Worm (Caenorhabditis elegans): ENCODE measurements around the gene jbts-14.

jbts-14 gene

DNA sequence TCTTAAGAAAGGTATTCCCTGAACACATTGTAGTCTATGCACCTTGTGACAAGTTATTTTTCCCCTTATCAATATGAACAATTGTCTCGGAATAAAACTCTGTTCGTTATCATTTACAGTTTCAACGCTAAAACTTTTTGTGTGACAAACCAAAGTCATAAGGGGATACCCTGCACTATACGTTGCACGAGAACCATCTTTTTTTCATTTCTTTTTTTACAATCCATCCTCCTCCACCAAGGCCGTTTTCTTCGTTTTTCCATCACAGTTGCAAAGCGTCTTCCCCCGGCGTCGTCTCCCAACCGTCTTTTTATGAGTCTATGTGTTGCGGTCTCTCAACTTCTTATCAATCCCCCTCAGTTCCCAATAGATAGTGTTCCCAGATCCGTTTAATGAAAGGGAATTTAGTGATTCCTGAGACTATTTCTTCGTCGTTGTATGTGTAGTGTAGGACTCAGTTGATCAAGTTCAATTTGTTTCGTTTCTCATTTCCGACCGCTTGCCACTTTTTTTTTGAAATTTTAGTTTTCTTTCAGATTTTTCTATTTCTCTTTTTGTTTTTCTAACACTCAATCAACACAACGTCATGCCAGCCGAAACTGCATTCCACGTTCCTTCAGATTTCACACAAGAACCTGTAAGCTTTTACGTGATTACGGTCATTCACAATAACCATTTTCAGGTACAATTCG, 27.9 kb upstream of the jbts-14 start:
- TF ChIP-seq hnd-1 (tag; optimal IDR thresholded peaks at IDR 0.05), result no peak
- no peak for TF ChIP-seq ceh-36 (tag; optimal IDR thresholded peaks at IDR 0.05)
- TF ChIP-seq F13C5.2 (tag; optimal IDR thresholded peaks at IDR 0.05), result no peak
- no peak for TF ChIP-seq tra-4 (tag; optimal IDR thresholded peaks at IDR 0.05)
- TF ChIP-seq scrt-1 (GFP tag; IDR thresholded peaks at IDR 0.05), result no peak
- TF ChIP-seq tbx-11 (GFP tag; IDR thresholded peaks at IDR 0.05), result no peak
- no peak for TF ChIP-seq sea-1 (GFP tag; conservative IDR thresholded peaks at IDR 0.05)
- TF ChIP-seq pes-1 (GFP tag; IDR thresholded peaks at IDR 0.05), result no peak

- no peak for TF ChIP-seq tra-4 (tag; optimal IDR thresholded peaks at IDR 0.05)
- TF ChIP-seq ceh-13 (GFP tag; optimal IDR thresholded peaks at IDR 0.05), result no peak
- TF ChIP-seq tbx-37 (GFP tag; conservative IDR thresholded peaks at IDR 0.05), result no peak
- TF ChIP-seq hmg-4 (GFP tag; optimal IDR thresholded peaks at IDR 0.05), result no peak
- no peak for TF ChIP-seq F13C5.2 (tag; optimal IDR thresholded peaks at IDR 0.05)
- TF ChIP-seq aly-1 (tag; optimal IDR thresholded peaks at IDR 0.05), result no peak
- no peak for TF ChIP-seq hmbx-1 (tag; optimal IDR thresholded peaks at IDR 0.05)
- TF ChIP-seq ceh-36 (tag; optimal IDR thresholded peaks at IDR 0.05), result no peak
- TF ChIP-seq sea-1 (GFP tag; conservative IDR thresholded peaks at IDR 0.05), result no peak
- no peak for TF ChIP-seq ets-7 (tag; optimal IDR thresholded peaks at IDR 0.05)
- no peak for TF ChIP-seq hnd-1 (tag; optimal IDR thresholded peaks at IDR 0.05)
- TF ChIP-seq ama-1 (optimal IDR thresholded peaks at IDR 0.05), result no peak
- TF ChIP-seq pes-1 (GFP tag; IDR thresholded peaks at IDR 0.05), result no peak
Measured at ce11 chrX:8677320-8677719, 26.8 kb upstream of the jbts-14 start.

ce11 chrX:8677873-8678272, 26.2 kb upstream of the jbts-14 start:
- TF ChIP-seq scrt-1 (GFP tag; IDR thresholded peaks at IDR 0.05), result no peak
- no peak for TF ChIP-seq tbx-37 (GFP tag; conservative IDR thresholded peaks at IDR 0.05)
- TF ChIP-seq pes-1 (GFP tag; IDR thresholded peaks at IDR 0.05), result no peak
- no peak for TF ChIP-seq ceh-13 (GFP tag; optimal IDR thresholded peaks at IDR 0.05)
- TF ChIP-seq flt-1 (GFP tag; IDR thresholded peaks at IDR 0.05), result no peak
- no peak for TF ChIP-seq aly-1 (tag; optimal IDR thresholded peaks at IDR 0.05)
- no peak for TF ChIP-seq ceh-36 (tag; optimal IDR thresholded peaks at IDR 0.05)
- no peak for TF ChIP-seq F13C5.2 (tag; optimal IDR thresholded peaks at IDR 0.05)
- no peak for TF ChIP-seq ama-1 (optimal IDR thresholded peaks at IDR 0.05)
- no peak for TF ChIP-seq B0310.2 (tag; optimal IDR thresholded peaks at IDR 0.05)
- no peak for TF ChIP-seq ets-7 (tag; optimal IDR thresholded peaks at IDR 0.05)
- no peak for TF ChIP-seq tra-4 (tag; optimal IDR thresholded peaks at IDR 0.05)
- TF ChIP-seq sea-1 (GFP tag; conservative IDR thresholded peaks at IDR 0.05), result no peak
- no peak for TF ChIP-seq tbx-11 (GFP tag; IDR thresholded peaks at IDR 0.05)
- no peak for TF ChIP-seq hmbx-1 (tag; optimal IDR thresholded peaks at IDR 0.05)
- TF ChIP-seq hnd-1 (tag; optimal IDR thresholded peaks at IDR 0.05), result no peak
- no peak for TF ChIP-seq hmg-4 (GFP tag; optimal IDR thresholded peaks at IDR 0.05)

DNA sequence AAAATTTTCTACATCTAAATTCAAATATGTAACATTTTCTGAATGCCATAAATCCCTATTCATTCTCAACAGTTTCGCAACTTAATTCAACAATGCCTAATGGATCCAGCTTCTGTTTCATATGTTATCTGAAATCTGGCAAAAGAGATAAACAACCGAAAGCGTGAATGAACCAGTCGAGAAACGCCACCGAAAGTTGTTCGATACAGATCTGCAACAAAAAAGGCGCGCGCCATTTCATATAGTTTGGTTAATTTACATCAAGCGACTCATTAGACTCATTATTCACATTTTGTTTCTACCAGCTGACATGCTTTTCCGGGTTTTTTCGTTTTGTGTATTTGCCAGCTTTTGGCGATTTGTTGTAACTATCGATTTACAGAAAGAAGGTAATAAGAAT, 22.5 kb upstream of the jbts-14 start, which contains the start of gene K09E2.1:
Gene K09E2.1, plus strand, starts transcription at position 301 of the 400 bp plus-strand sequence.
- TF ChIP-seq F13C5.2 (tag; optimal IDR thresholded peaks at IDR 0.05) (no peak), sea-1 (GFP tag; conservative IDR thresholded peaks at IDR 0.05) (no peak), scrt-1 (GFP tag; IDR thresholded peaks at IDR 0.05) (no peak), ceh-13 (GFP tag; optimal IDR thresholded peaks at IDR 0.05) (no peak), ceh-36 (tag; optimal IDR thresholded peaks at IDR 0.05) (no peak), aly-1 (tag; optimal IDR thresholded peaks at IDR 0.05) (no peak), B0310.2 (tag; optimal IDR thresholded peaks at IDR 0.05) (no peak), pes-1 (GFP tag; IDR thresholded peaks at IDR 0.05) (no peak), tra-4 (tag; optimal IDR thresholded peaks at IDR 0.05) (no peak), hmg-4 (GFP tag; optimal IDR thresholded peaks at IDR 0.05) (no peak), hmbx-1 (tag; optimal IDR thresholded peaks at IDR 0.05) (no peak), flt-1 (GFP tag; IDR thresholded peaks at IDR 0.05) (no peak), tbx-11 (GFP tag; IDR thresholded peaks at IDR 0.05) (no peak)

DNA sequence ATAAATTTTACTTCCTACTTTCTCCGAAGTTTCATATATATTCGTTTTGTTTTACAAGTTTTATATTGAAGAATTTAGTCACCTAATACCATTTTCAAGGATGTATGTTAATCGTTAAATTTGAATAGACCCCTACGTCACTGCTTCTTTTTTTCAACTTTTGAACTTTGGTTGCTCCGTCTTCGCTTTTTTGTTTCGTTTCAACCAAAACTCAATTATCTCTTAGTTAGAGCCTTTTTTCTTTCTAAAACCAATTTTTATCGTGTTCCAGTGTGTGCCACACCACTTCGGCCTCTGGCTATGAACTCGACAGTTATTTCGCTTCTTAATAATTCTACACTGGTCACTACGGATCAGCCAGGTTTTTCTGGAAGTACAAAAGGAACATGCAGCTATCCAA, 6.6 kb upstream of the jbts-14 start, which contains the start of gene frpr-8:
Gene frpr-8, plus strand, starts transcription at position 301 of the 400 bp plus-strand sequence.
- TF ChIP-seq scrt-1 (GFP tag; IDR thresholded peaks at IDR 0.05), result no peak
- no peak for TF ChIP-seq tbx-37 (GFP tag; conservative IDR thresholded peaks at IDR 0.05)
- TF ChIP-seq hmg-4 (GFP tag; optimal IDR thresholded peaks at IDR 0.05), result no peak
- TF ChIP-seq hnd-1 (tag; optimal IDR thresholded peaks at IDR 0.05), result no peak
- no peak for TF ChIP-seq F13C5.2 (tag; optimal IDR thresholded peaks at IDR 0.05)
- no peak for TF ChIP-seq sea-1 (GFP tag; conservative IDR thresholded peaks at IDR 0.05)
- no peak for TF ChIP-seq ceh-13 (GFP tag; optimal IDR thresholded peaks at IDR 0.05)
- TF ChIP-seq B0310.2 (tag; optimal IDR thresholded peaks at IDR 0.05), result no peak
- no peak for TF ChIP-seq ets-7 (tag; optimal IDR thresholded peaks at IDR 0.05)
- TF ChIP-seq aly-1 (tag; optimal IDR thresholded peaks at IDR 0.05), result no peak
- TF ChIP-seq tbx-11 (GFP tag; IDR thresholded peaks at IDR 0.05), result no peak
- no peak for TF ChIP-seq flt-1 (GFP tag; IDR thresholded peaks at IDR 0.05)
- TF ChIP-seq ama-1 (optimal IDR thresholded peaks at IDR 0.05), result no peak

DNA sequence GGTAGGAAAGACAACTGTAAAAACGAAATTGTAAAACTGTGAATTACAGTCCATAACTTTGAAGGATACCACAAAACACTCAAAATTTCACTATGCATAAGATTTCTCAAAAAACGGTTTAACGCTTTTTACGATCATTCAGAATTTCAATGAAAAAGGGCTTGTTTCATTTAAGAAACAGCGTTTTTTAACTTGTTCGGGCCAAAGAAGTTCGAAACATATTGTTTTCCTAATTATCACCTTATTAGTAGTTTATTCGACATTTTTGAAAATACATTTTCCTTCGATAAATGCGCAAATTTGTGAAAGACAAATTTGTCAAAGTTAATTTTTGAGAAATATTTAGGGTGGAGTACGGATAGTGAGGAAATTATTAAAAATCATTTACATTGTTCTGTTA, 724 bp downstream of the jbts-14 start:
- TF ChIP-seq hnd-1 (tag; optimal IDR thresholded peaks at IDR 0.05), result no peak
- no peak for TF ChIP-seq scrt-1 (GFP tag; IDR thresholded peaks at IDR 0.05)
- TF ChIP-seq B0310.2 (tag; optimal IDR thresholded peaks at IDR 0.05), result no peak
- TF ChIP-seq tra-4 (tag; optimal IDR thresholded peaks at IDR 0.05), result no peak
- TF ChIP-seq ama-1 (optimal IDR thresholded peaks at IDR 0.05), result no peak
- TF ChIP-seq ceh-36 (tag; optimal IDR thresholded peaks at IDR 0.05), result no peak
- TF ChIP-seq tbx-11 (GFP tag; IDR thresholded peaks at IDR 0.05), result no peak
- TF ChIP-seq ets-7 (tag; optimal IDR thresholded peaks at IDR 0.05), result no peak
- no peak for TF ChIP-seq flt-1 (GFP tag; IDR thresholded peaks at IDR 0.05)

DNA sequence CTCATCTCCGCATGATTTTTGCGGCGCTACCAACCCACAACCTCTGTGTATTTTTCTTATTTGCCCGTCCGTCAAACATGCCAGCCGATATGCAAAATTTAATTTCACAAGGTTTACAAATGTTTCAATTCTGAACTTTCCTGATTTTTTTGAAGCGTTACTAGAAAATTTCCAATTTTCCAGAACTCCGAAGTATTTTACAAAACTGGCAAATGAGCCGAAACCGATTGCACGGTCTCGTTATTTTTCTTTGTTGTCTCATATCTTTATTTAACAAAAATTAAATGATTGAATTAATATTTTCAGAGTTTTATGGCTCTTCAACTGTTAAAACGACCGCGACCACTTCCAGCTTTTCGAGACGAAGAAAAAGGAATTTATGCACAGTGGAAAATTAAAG, 3.9 kb downstream of the jbts-14 start, which contains the start of gene F53A9.3:
Gene F53A9.3, plus strand, starts transcription at position 301 of the 400 bp plus-strand sequence.
- TF ChIP-seq pes-1 (GFP tag; IDR thresholded peaks at IDR 0.05), result no peak
- no peak for TF ChIP-seq ets-7 (tag; optimal IDR thresholded peaks at IDR 0.05)
- TF ChIP-seq ama-1 (optimal IDR thresholded peaks at IDR 0.05), result no peak
- TF ChIP-seq aly-1 (tag; optimal IDR thresholded peaks at IDR 0.05), result no peak
- TF ChIP-seq tra-4 (tag; optimal IDR thresholded peaks at IDR 0.05), result no peak
- no peak for TF ChIP-seq sea-1 (GFP tag; conservative IDR thresholded peaks at IDR 0.05)
- no peak for TF ChIP-seq scrt-1 (GFP tag; IDR thresholded peaks at IDR 0.05)
- TF ChIP-seq ceh-13 (GFP tag; optimal IDR thresholded peaks at IDR 0.05), result no peak
- no peak for TF ChIP-seq B0310.2 (tag; optimal IDR thresholded peaks at IDR 0.05)
- TF ChIP-seq ceh-36 (tag; optimal IDR thresholded peaks at IDR 0.05), result no peak
- TF ChIP-seq flt-1 (GFP tag; IDR thresholded peaks at IDR 0.05), result no peak
- no peak for TF ChIP-seq tbx-37 (GFP tag; conservative IDR thresholded peaks at IDR 0.05)
- TF ChIP-seq hnd-1 (tag; optimal IDR thresholded peaks at IDR 0.05), result no peak
- TF ChIP-seq hmg-4 (GFP tag; optimal IDR thresholded peaks at IDR 0.05), result no peak
- no peak for TF ChIP-seq F13C5.2 (tag; optimal IDR thresholded peaks at IDR 0.05)
- TF ChIP-seq hmbx-1 (tag; optimal IDR thresholded peaks at IDR 0.05), result no peak
- TF ChIP-seq tbx-11 (GFP tag; IDR thresholded peaks at IDR 0.05), result no peak
